Worm (Caenorhabditis elegans) whole organism, L2 larva: ENCODE results near the gene ceh-10.

Experiments used
- egl-27 ChIP-seq: sonication (generic microtip); optimal IDR thresholded peaks from 3 replicates; lab custom pipeline; 2017; ENCODE audit warnings: missing biosample characterization, missing genetic modification reagents, missing genetic modification characterization
- mdl-1 ChIP-seq, 2 experiments: fragments of 150-350 bp in 1 of 2; sonication (generic microtip) in 1 of 2; optimal IDR thresholded peaks; 2 replicates each; lab custom pipeline; 2017; ENCODE audit warnings: missing biosample characterization in 2 of 2, missing genetic modification characterization in 2 of 2
- nhr-11 ChIP-seq: fragments of 150-350 bp; optimal IDR thresholded peaks from 2 replicates; lab custom pipeline; 2014; ENCODE audit warnings: missing biosample characterization, missing genetic modification characterization
- nhr-12 ChIP-seq: fragments of 150-350 bp; optimal IDR thresholded peaks from 2 replicates; lab custom pipeline; 2014; ENCODE audit warnings: missing biosample characterization, missing genetic modification characterization
- nhr-25 ChIP-seq: fragments of 150-350 bp; sonication (generic microtip); optimal IDR thresholded peaks from 3 replicates; lab custom pipeline; 2014; ENCODE audit warnings: missing biosample characterization, missing genetic modification characterization
- nhr-6 ChIP-seq: fragments of 150-350 bp; optimal IDR thresholded peaks from 2 replicates; lab custom pipeline; 2014; ENCODE audit warnings: missing biosample characterization, missing genetic modification characterization
- skn-1 ChIP-seq: sonication (generic microtip); optimal IDR thresholded peaks from 2 replicates; lab custom pipeline; 2017; ENCODE audit warnings: missing biosample characterization, missing genetic modification characterization
- unc-62 ChIP-seq: fragments of 150-350 bp; optimal IDR thresholded peaks from 2 replicates; lab custom pipeline; 2014; ENCODE audit warnings: missing biosample characterization, missing genetic modification reagents, missing genetic modification characterization
- ztf-11 ChIP-seq: sonication (generic microtip); optimal IDR thresholded peaks from 2 replicates; lab custom pipeline; 2017; ENCODE audit warnings: missing biosample characterization, missing genetic modification characterization

- TF ChIP-seq skn-1 (tag; lab: Kevin White, UChicago) (no peak), mdl-1 (tag; optimal IDR thresholded peaks at IDR 0.05; lab: Kevin White, UChicago) (no peak), nhr-11 (tag; lab: Kevin White, UChicago) (no peak), egl-27 (tag; lab: Kevin White, UChicago) (no peak), nhr-6 (tag; lab: Kevin White, UChicago) (no peak), unc-62 (GFP tag; lab: Kevin White, UChicago) (no peak), ztf-11 (tag; lab: Kevin White, UChicago) (no peak), nhr-12 (tag; lab: Kevin White, UChicago) (no peak), nhr-25 (tag; lab: Kevin White, UChicago) (no peak)
These were observed 41.4 kb downstream of the ceh-10 start for ce11 chrIII:5840277-5840676.
